Worm (Caenorhabditis elegans) whole organism, L4 larva: ENCODE results near the gene ZK470.2.

Experiments used
- D1046.2 ChIP-seq: fragments of 200-800 bp; sonication (Bioruptor generic); IDR thresholded peaks from 2 replicates; pipeline ENCODE4 v1.3.6; 2022; ENCODE audit warnings: missing genetic modification characterization, missing compliant biosample characterization
- F37D6.2 ChIP-seq: sonication (generic microtip); optimal IDR thresholded peaks from 2 replicates; lab custom pipeline; 2016; ENCODE audit warnings: mild to moderate bottlenecking, missing genetic modification characterization, missing compliant biosample characterization
- F49E8.2 ChIP-seq: sonication (generic microtip); optimal IDR thresholded peaks from 2 replicates; lab custom pipeline; 2016; ENCODE audit warnings: missing compliant biosample characterization, mild to moderate bottlenecking, missing genetic modification characterization, borderline replicate concordance
- T26A8.4 ChIP-seq: fragments of 200-800 bp; sonication (Bioruptor generic); IDR thresholded peaks from 2 replicates; pipeline ENCODE4 v1.3.6; 2022; ENCODE audit warnings: missing genetic modification characterization, missing compliant biosample characterization
- ZK546.5 ChIP-seq, 2 experiments: sonication (generic microtip); optimal IDR thresholded peaks; 2 replicates each; lab custom pipeline; 2017; ENCODE audit warnings: missing biosample characterization in 2 of 2, missing genetic modification characterization in 2 of 2
- aha-1 ChIP-seq: fragments of 150-350 bp; peaks from one replicate; lab custom pipeline; 2014; ENCODE audit warnings: missing biosample characterization, missing genetic modification characterization
- arid-1 ChIP-seq: fragments of 200-800 bp; sonication (Bioruptor generic); conservative IDR thresholded peaks from 2 replicates; pipeline ENCODE4 v1.3.6; 2022; ENCODE audit warnings: missing genetic modification reagents, missing genetic modification characterization, missing compliant biosample characterization
- ceh-20 ChIP-seq: fragments of 200-800 bp; sonication (Bioruptor generic); IDR thresholded peaks from 2 replicates; pipeline ENCODE4 v1.3.6; 2022; ENCODE audit warnings: missing genetic modification reagents, missing genetic modification characterization, missing compliant biosample characterization
- ces-1 ChIP-seq: fragments of 150-350 bp; sonication (generic microtip); optimal IDR thresholded peaks from 4 replicates; lab custom pipeline; 2014; ENCODE audit warnings: missing biosample characterization, missing genetic modification reagents, missing genetic modification characterization
- daf-16 ChIP-seq, 3 experiments: sonication (generic microtip); optimal IDR thresholded peaks; 2 replicates each; lab custom pipeline; 2016 to 2017; ENCODE audit warnings: missing genetic modification characterization in 3 of 3, missing genetic modification reagents in 3 of 3, mild to moderate bottlenecking in 2 of 3, missing compliant biosample characterization in 2 of 3, missing biosample characterization in 1 of 3, moderate library complexity in 1 of 3
- dpl-1 ChIP-seq: fragments of 150-350 bp; optimal IDR thresholded peaks from 2 replicates; lab custom pipeline; 2014; ENCODE audit warnings: missing biosample characterization, missing genetic modification reagents, missing genetic modification characterization
- egl-43 ChIP-seq: fragments of 200-800 bp; sonication (Bioruptor generic); IDR thresholded peaks from 2 replicates; pipeline ENCODE4 v1.3.6; 2022; ENCODE audit warnings: missing genetic modification reagents, missing genetic modification characterization, missing compliant biosample characterization
- gei-8 ChIP-seq: fragments of 200-800 bp; sonication (Bioruptor generic); optimal IDR thresholded peaks from 2 replicates; lab custom pipeline; 2018; ENCODE audit warnings: mild to moderate bottlenecking, missing genetic modification characterization, missing compliant biosample characterization
- hlh-30 ChIP-seq: sonication (generic microtip); optimal IDR thresholded peaks from 2 replicates; lab custom pipeline; 2017; ENCODE audit warnings: antibody characterized with exemption, mild to moderate bottlenecking, missing genetic modification characterization, missing compliant biosample characterization; ENCODE audit not compliant: insufficient read depth
- lim-7 ChIP-seq: fragments of 200-800 bp; sonication (Bioruptor generic); IDR thresholded peaks from 2 replicates; pipeline ENCODE4 v1.3.6; 2022; ENCODE audit warnings: missing genetic modification characterization, missing compliant biosample characterization
- lin-15B ChIP-seq: fragments of 150-350 bp; sonication (generic microtip); optimal IDR thresholded peaks from 3 replicates; lab custom pipeline; 2014; ENCODE audit warnings: missing biosample characterization, missing genetic modification characterization
- lin-29 ChIP-seq: fragments of 200-800 bp; sonication (Bioruptor generic); IDR thresholded peaks from 2 replicates; pipeline ENCODE4 v1.3.6; 2022; ENCODE audit warnings: missing genetic modification reagents, missing genetic modification characterization, missing compliant biosample characterization
- madf-5 ChIP-seq, 2 experiments: fragments of 200-800 bp; sonication (Bioruptor generic); IDR thresholded peaks; 2 replicates each; pipeline ENCODE4 v1.3.6; 2022; ENCODE audit warnings: missing compliant biosample characterization in 2 of 2, missing genetic modification characterization in 2 of 2
- mdt-29 ChIP-seq: fragments of 200-800 bp; sonication (Bioruptor generic); IDR thresholded peaks from 2 replicates; pipeline ENCODE4 v1.3.6; 2022; ENCODE audit warnings: missing genetic modification reagents, missing genetic modification characterization, missing compliant biosample characterization
- mep-1 ChIP-seq: fragments of 150-350 bp; sonication (generic microtip); optimal IDR thresholded peaks from 3 replicates; lab custom pipeline; 2014; ENCODE audit warnings: missing biosample characterization, missing genetic modification characterization
- mes-2 ChIP-seq: sonication (generic microtip); optimal IDR thresholded peaks from 2 replicates; lab custom pipeline; 2016; ENCODE audit warnings: missing genotype, mild to moderate bottlenecking, missing genetic modification characterization, missing compliant biosample characterization; ENCODE audit not compliant: poor library complexity, severe bottlenecking
- nhr-237 ChIP-seq: sonication (generic microtip); optimal IDR thresholded peaks from 2 replicates; lab custom pipeline; 2017; ENCODE audit warnings: missing biosample characterization, missing genetic modification characterization
- nhr-28 ChIP-seq: fragments of 150-350 bp; optimal IDR thresholded peaks from 2 replicates; lab custom pipeline; 2014; ENCODE audit warnings: missing biosample characterization, missing genetic modification characterization
- nhr-42 ChIP-seq: fragments of 200-800 bp; sonication (Bioruptor generic); IDR thresholded peaks from 2 replicates; pipeline ENCODE4 v1.3.6; 2022; ENCODE audit warnings: missing genetic modification characterization, missing compliant biosample characterization
- rbr-2 ChIP-seq: sonication (generic microtip); optimal IDR thresholded peaks from 2 replicates; lab custom pipeline; 2016; ENCODE audit warnings: missing genotype, missing genetic modification characterization, missing compliant biosample characterization
- set-16 ChIP-seq: fragments of 200-800 bp; sonication (Bioruptor generic); IDR thresholded peaks from 2 replicates; pipeline ENCODE4 v1.3.6; 2022; ENCODE audit warnings: missing genetic modification reagents, missing genetic modification characterization, missing compliant biosample characterization
- skn-1 ChIP-seq: fragments of 150-350 bp; optimal IDR thresholded peaks from 2 replicates; lab custom pipeline; 2014; ENCODE audit warnings: missing biosample characterization, missing genetic modification characterization
- spr-1 ChIP-seq: sonication (generic microtip); optimal IDR thresholded peaks from 2 replicates; lab custom pipeline; 2016; ENCODE audit warnings: mild to moderate bottlenecking, missing genetic modification characterization, missing compliant biosample characterization
- tag-97 ChIP-seq: fragments of 200-800 bp; sonication (Bioruptor generic); IDR thresholded peaks from 2 replicates; pipeline ENCODE4 v1.3.6; 2022; ENCODE audit warnings: missing genetic modification characterization, missing compliant biosample characterization
- unc-62 ChIP-seq, 3 experiments: fragments of 150-350 bp in 1 of 3; sonication (generic microtip); optimal IDR thresholded peaks in 2 of 3; peaks in 1 of 3; 1 replicate in 1 of 3; 2 replicates in 2 of 3; lab custom pipeline; 2014 to 2017; ENCODE audit warnings: missing biosample characterization in 3 of 3, missing genetic modification characterization in 3 of 3, missing genetic modification reagents in 3 of 3, missing genotype in 1 of 3
- zfp-2 ChIP-seq: sonication (generic microtip); optimal IDR thresholded peaks from 2 replicates; lab custom pipeline; 2016; ENCODE audit warnings: mild to moderate bottlenecking, missing genetic modification characterization, missing compliant biosample characterization
- zfp-3 ChIP-seq: fragments of 200-800 bp; sonication (Bioruptor generic); conservative IDR thresholded peaks from 2 replicates; pipeline ENCODE4 v1.3.6; 2022; ENCODE audit warnings: missing genetic modification reagents, missing genetic modification characterization, missing compliant biosample characterization
- zip-2 ChIP-seq: fragments of 150-350 bp; optimal IDR thresholded peaks from 2 replicates; lab custom pipeline; 2014; ENCODE audit warnings: missing biosample characterization, missing genetic modification characterization

Gene ZK470.2

DNA sequence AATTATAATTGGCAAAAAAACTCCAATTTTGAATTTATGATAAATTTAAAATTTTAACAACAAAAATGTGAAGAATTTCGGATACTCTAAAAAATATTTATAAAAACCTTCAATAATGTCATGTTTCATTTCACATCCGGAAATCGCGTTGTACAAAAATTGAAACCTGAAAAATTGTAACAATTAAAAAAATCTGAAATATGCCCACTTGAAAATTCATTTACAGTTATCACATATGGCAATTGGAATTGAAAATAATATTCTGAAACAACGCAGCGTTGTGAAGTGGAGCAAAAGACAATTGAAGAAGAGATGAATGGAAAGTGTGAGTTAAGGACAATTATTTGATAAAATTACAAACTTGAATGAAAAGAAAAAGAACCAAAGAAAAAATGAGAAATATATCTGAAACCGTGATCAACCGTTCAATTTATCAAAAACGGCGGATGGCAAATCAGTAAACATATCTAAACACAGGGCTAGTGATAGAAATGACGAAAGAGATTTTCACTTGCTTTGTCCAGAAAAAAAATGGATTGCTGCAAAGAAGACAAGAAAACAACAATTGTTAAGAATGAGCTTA lies 13.6 kb downstream of the ZK470.2 start (continued):
- TF ChIP-seq arid-1 (GFP tag; lab: Robert Waterston, UW) (no peak; the same call in 1 of the 2 replicates), ZK546.5 (tag; optimal IDR thresholded peaks at IDR 0.05; lab: Kevin White, UChicago) (no peak), nhr-237 (tag; lab: Kevin White, UChicago) (no peak), lin-29 (GFP tag; lab: Robert Waterston, UW) (no peak), rbr-2 (no peak), set-16 (GFP tag; lab: Robert Waterston, UW) (no peak), F49E8.2 (tag; lab: Kevin White, UChicago) (no peak), lin-15B (tag; lab: Kevin White, UChicago) (no peak), ces-1 (GFP tag; lab: Kevin White, UChicago) (no peak), T26A8.4 (peak; percentile 35)
- TF ChIP-seq, all 104 proteins: peak for 16

DNA sequence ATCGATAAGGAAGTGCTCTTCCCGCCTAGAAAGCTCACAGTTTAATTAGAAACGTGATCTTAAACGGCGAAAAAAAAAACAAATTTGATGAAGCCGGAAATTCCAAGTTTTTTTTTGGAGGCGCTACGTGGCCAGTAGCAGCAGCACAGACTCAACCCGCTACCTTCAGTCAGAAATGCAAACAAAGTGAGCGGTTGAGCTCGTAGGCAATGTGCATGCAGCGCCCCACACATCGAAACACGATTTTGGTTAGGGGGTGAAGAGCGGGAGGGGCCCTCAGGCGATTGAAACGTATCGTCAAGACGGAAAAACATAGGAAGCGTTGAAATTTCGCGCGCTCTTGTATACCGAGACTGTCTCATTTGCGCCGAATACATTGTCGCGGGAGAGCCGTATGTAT lies 16.3 kb downstream of the ZK470.2 start:
- TF ChIP-seq hlh-30 (tag; lab: Kevin White, UChicago) (no peak), egl-43 (0 out of 2 replicates have a peak, but pooled peaks have one; percentile 53), aha-1 (tag; lab: Kevin White, UChicago) (peak; percentile 82), spr-1 (tag; lab: Kevin White, UChicago) (no peak), zfp-3 (no peak), madf-5 (GFP tag; IDR thresholded peaks at IDR 0.05; lab: Robert Waterston, UW) (no peak), D1046.2 (no peak), set-16 (GFP tag; lab: Robert Waterston, UW) (0 out of 2 replicates have a peak, but pooled peaks have one; percentile 14), ces-1 (GFP tag; lab: Kevin White, UChicago) (no peak), zfp-2 (no peak), nhr-28 (tag; lab: Kevin White, UChicago) (peak; percentile 25)

DNA sequence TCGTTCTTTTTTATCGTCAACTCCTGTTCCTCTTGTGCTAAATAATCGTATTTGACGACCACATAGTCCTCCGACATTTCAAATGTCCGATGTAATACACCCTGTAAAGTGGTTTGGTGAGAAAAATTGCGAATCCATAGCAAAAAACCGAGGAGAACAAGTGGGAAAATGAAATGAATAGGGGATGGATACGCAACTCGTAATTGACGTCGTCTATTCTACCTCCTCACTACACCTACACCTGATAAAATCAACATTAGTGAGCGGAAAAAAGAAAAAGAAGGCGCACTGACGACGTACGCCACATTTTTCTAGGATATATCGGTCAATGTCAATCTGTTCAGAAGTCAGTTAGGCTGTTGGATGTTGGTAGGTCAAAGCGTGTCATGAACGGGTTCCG lies 18.4 kb downstream of the ZK470.2 start, which contains the start of gene nck-1:
Gene nck-1, minus strand, starts transcription at position 101 of the 400 bp plus-strand sequence.
- TF ChIP-seq unc-62 (GFP tag; optimal IDR thresholded peaks at IDR 0.05 in 1 of 2; lab: Kevin White, UChicago) (peak in 1 of 2 experiments; percentile 20), unc-62 (tag; optimal IDR thresholded peaks at IDR 0.05; lab: Kevin White, UChicago) (no peak), mes-2 (tag; lab: Kevin White, UChicago) (no peak), tag-97 (GFP tag; lab: Robert Waterston, UW) (no peak)
- TF ChIP-seq, all 104 proteins: peak for 1

- TF ChIP-seq set-16 (GFP tag; lab: Robert Waterston, UW) (no peak), daf-16 (GFP tag; optimal IDR thresholded peaks at IDR 0.05; lab: Kevin White, UChicago) (no peak), daf-16 (tag; optimal IDR thresholded peaks at IDR 0.05; lab: Kevin White, UChicago) (no peak), nhr-42 (GFP tag; lab: Robert Waterston, UW) (no peak), zip-2 (tag; lab: Kevin White, UChicago) (no peak), lim-7 (GFP tag; lab: Robert Waterston, UW) (no peak), skn-1 (tag; lab: Kevin White, UChicago) (no peak), zfp-3 (no peak), gei-8 (GFP tag; lab: Kevin White, UChicago) (no peak), lin-29 (GFP tag; lab: Robert Waterston, UW) (no peak), mdt-29 (GFP tag; lab: Robert Waterston, UW) (no peak), dpl-1 (GFP tag; lab: Kevin White, UChicago) (no peak), F37D6.2 (tag; lab: Kevin White, UChicago) (no peak), mep-1 (peak; percentile 17), ceh-20 (GFP tag; lab: Robert Waterston, UW) (0 out of 2 replicates have a peak, but pooled peaks have one; percentile 24), arid-1 (GFP tag; lab: Robert Waterston, UW) (no peak)
- TF ChIP-seq, all 104 proteins: peak for 2
Measured at ce11 chrX:4154784-4155183, 19.8 kb downstream of the ZK470.2 start.
